Worm (Caenorhabditis elegans): Measurements from ENCODE around the gene col-169.
A peak's percentile ranks its signal among the peaks of the same experiment; 100 is the strongest.

col-169 gene

ce11 chrX:6291632-6292031, 37.3 kb upstream of the col-169 start, which contains the start of gene lev-9:
Gene lev-9 (minus strand): TSS chrX:6291732.
- TF ChIP-seq nhr-28 (tag; optimal IDR thresholded peaks at IDR 0.05), result no peak
- no peak for TF ChIP-seq nhr-90 (tag; optimal IDR thresholded peaks at IDR 0.05; ENCODE audit: poor library complexity)
- TF ChIP-seq nhr-47 (tag; optimal IDR thresholded peaks at IDR 0.05), result no peak
- TF ChIP-seq lin-14 (GFP tag; optimal IDR thresholded peaks at IDR 0.05), result no peak
- no peak for TF ChIP-seq egl-13 (tag; optimal IDR thresholded peaks at IDR 0.05)
- TF ChIP-seq C04F5.9 (tag; optimal IDR thresholded peaks at IDR 0.05), result no peak
- no peak for TF ChIP-seq unc-86 (tag; optimal IDR thresholded peaks at IDR 0.05)
- TF ChIP-seq hpl-2 (GFP tag; optimal IDR thresholded peaks at IDR 0.05), result no peak
- no peak for TF ChIP-seq aly-2 (tag; optimal IDR thresholded peaks at IDR 0.05)
- TF ChIP-seq C16A3.4 (tag; optimal IDR thresholded peaks at IDR 0.05), result no peak
- TF ChIP-seq snpc-4 (tag; optimal IDR thresholded peaks at IDR 0.05), result no peak
- TF ChIP-seq rnt-1 (tag; optimal IDR thresholded peaks at IDR 0.05), result no peak
- TF ChIP-seq lin-35 (GFP tag; optimal IDR thresholded peaks at IDR 0.05), result no peak
- no peak for TF ChIP-seq xbp-1 (tag; optimal IDR thresholded peaks at IDR 0.05)
- TF ChIP-seq skn-1 (tag; optimal IDR thresholded peaks at IDR 0.05), result no peak

ce11 chrX:6292143-6292542, 36.8 kb upstream of the col-169 start:
- TF ChIP-seq swsn-7 (tag; optimal IDR thresholded peaks at IDR 0.05) (peak; percentile 35), aly-2 (tag; optimal IDR thresholded peaks at IDR 0.05) (no peak), fkh-10 (GFP tag; optimal IDR thresholded peaks at IDR 0.05) (no peak), skn-1 (tag; optimal IDR thresholded peaks at IDR 0.05) (peak; percentile 41), dpl-1 (GFP tag; optimal IDR thresholded peaks at IDR 0.05) (no peak), fkh-8 (tag; optimal IDR thresholded peaks at IDR 0.05) (peak; percentile 27), zag-1 (tag; optimal IDR thresholded peaks at IDR 0.05) (no peak), unc-86 (tag; optimal IDR thresholded peaks at IDR 0.05) (no peak), ets-5 (GFP tag; IDR thresholded peaks at IDR 0.05) (no peak), lsy-2 (tag; optimal IDR thresholded peaks at IDR 0.05) (peak; percentile 7 to 40), pag-3 (tag; optimal IDR thresholded peaks at IDR 0.05; ENCODE audit: borderline replicate concordance, insufficient read depth) (no peak), nhr-20 (tag; optimal IDR thresholded peaks at IDR 0.05) (peak; percentile 39), C16A3.4 (tag; optimal IDR thresholded peaks at IDR 0.05) (peak; percentile 36), nhr-47 (tag; optimal IDR thresholded peaks at IDR 0.05) (peak; percentile 75), blmp-1 (tag; optimal IDR thresholded peaks at IDR 0.05) (no peak), elt-3 (tag; optimal IDR thresholded peaks at IDR 0.05) (peak in 1 of 6 experiments; percentile 31), pqm-1 (tag; optimal IDR thresholded peaks at IDR 0.05) (no peak), ztf-4 (tag; optimal IDR thresholded peaks at IDR 0.05) (no peak), elt-2 (tag; optimal IDR thresholded peaks at IDR 0.05) (peak; percentile 1), egl-27 (tag; optimal IDR thresholded peaks at IDR 0.05) (no peak), nhr-19 (GFP tag; conservative IDR thresholded peaks at IDR 0.05) (peak; percentile 65), xbp-1 (tag; optimal IDR thresholded peaks at IDR 0.05) (peak; percentile 53), efl-3 (GFP tag; optimal IDR thresholded peaks at IDR 0.05) (no peak), zip-4 (GFP tag; optimal IDR thresholded peaks at IDR 0.05) (peak; percentile 17), rnt-1 (tag; optimal IDR thresholded peaks at IDR 0.05) (peak; percentile 41), vab-15 (tag; optimal IDR thresholded peaks at IDR 0.05) (no peak), nhr-71 (tag; optimal IDR thresholded peaks at IDR 0.05) (peak; percentile 62), snu-23 (GFP tag; optimal IDR thresholded peaks at IDR 0.05) (peak; percentile 68), lin-14 (GFP tag; optimal IDR thresholded peaks at IDR 0.05) (peak; percentile 46), lin-39 (tag; optimal IDR thresholded peaks at IDR 0.05) (no peak), nhr-90 (tag; optimal IDR thresholded peaks at IDR 0.05; ENCODE audit: poor library complexity) (peak; percentile 53), tbx-2 (tag; optimal IDR thresholded peaks at IDR 0.05) (peak; percentile 33), hlh-17 (GFP tag; optimal IDR thresholded peaks at IDR 0.05; ENCODE audit: borderline replicate concordance) (no peak), efl-1 (optimal IDR thresholded peaks at IDR 0.05) (peak; percentile 2 to 9), efl-1 (GFP tag; optimal IDR thresholded peaks at IDR 0.05 in 1 of 2) (no peak), nhr-85 (tag) (peak; percentile 70), ceh-88 (GFP tag; IDR thresholded peaks at IDR 0.05) (0 out of 2 replicates have a peak, but pooled peaks have one; percentile 9), mdl-1 (tag; optimal IDR thresholded peaks at IDR 0.05) (peak in 1 of 2 experiments; percentile 43), irx-1 (tag; optimal IDR thresholded peaks at IDR 0.05) (peak; percentile 15), Y116A8C.19 (tag; optimal IDR thresholded peaks at IDR 0.05; ENCODE audit: borderline replicate concordance) (no peak), ceh-90 (tag; optimal IDR thresholded peaks at IDR 0.05) (no peak), ama-1 (optimal IDR thresholded peaks at IDR 0.05) (no peak), fos-1 (tag; optimal IDR thresholded peaks at IDR 0.05) (no peak), lin-13 (GFP tag; optimal IDR thresholded peaks at IDR 0.05) (no peak)

All from whole organism, L1 larva.